Fruit fly (Drosophila melanogaster): ENCODE results near the gene CG1271.

The CG1271 gene

dm6 chr3L:3090581-3091345 lies 38.4 kb downstream of the CG1271 start (continued):
- TF ChIP-seq Xbp1 (GFP tag; optimal IDR thresholded peaks at IDR 0.05) = peak; percentile 45
- TF ChIP-seq HLH54F (GFP tag; optimal IDR thresholded peaks at IDR 0.05) = peak; percentile 36
- peak; percentile 34 for TF ChIP-seq CG8089 (GFP tag; optimal IDR thresholded peaks at IDR 0.05)
- no peak for TF ChIP-seq Ada2b (GFP tag; IDR thresholded peaks at IDR 0.05)
- no peak for TF ChIP-seq dimm (GFP tag; IDR thresholded peaks at IDR 0.05)
- no peak for TF ChIP-seq Usf (GFP tag; optimal IDR thresholded peaks at IDR 0.05)
- TF ChIP-seq NC2α (GFP tag; optimal IDR thresholded peaks at IDR 0.05) = peak; percentile 8
- peak; percentile 69 for TF ChIP-seq Atf6 (GFP tag; IDR thresholded peaks at IDR 0.05)
- TF ChIP-seq CG12155 (GFP tag; optimal IDR thresholded peaks at IDR 0.05) = peak; percentile 11
- TF ChIP-seq pan (optimal IDR thresholded peaks at IDR 0.05) = no peak
- TF ChIP-seq pan (GFP tag; optimal IDR thresholded peaks at IDR 0.05 in 1 of 2, IDR thresholded peaks at IDR 0.05 in 1 of 2) = peak in 1 of 2 experiments; percentile 42
- TF ChIP-seq Fer2 (tag; optimal IDR thresholded peaks at IDR 0.05) = no peak
- TF ChIP-seq gsb-n (tag; optimal IDR thresholded peaks at IDR 0.05) = peak; percentile 62
- no peak for TF ChIP-seq Dfd (GFP tag; optimal IDR thresholded peaks at IDR 0.05)
- peak; percentile 69; the same call in 1 of the 3 replicates for TF ChIP-seq CG2199 (GFP tag; IDR thresholded peaks at IDR 0.05)
- peak; percentile 75 for TF ChIP-seq chm (GFP tag; IDR thresholded peaks at IDR 0.05)
- TF ChIP-seq sisA (GFP tag; IDR thresholded peaks at IDR 0.05) = peak; percentile 24; the same call in 1 of the 2 replicates
- TF ChIP-seq nau (GFP tag; optimal IDR thresholded peaks at IDR 0.05) = no peak
- TF ChIP-seq dan (GFP tag; IDR thresholded peaks at IDR 0.05) = no peak
- TF ChIP-seq grau (tag; optimal IDR thresholded peaks at IDR 0.05) = peak; percentile 55
- no peak for TF ChIP-seq CG15073 (GFP tag; optimal IDR thresholded peaks at IDR 0.05)
- TF ChIP-seq CG15011 (GFP tag; optimal IDR thresholded peaks at IDR 0.05) = peak; percentile 22
- 0 out of 3 replicates have a peak, but pooled peaks have one; percentile 57 for TF ChIP-seq sr (GFP tag; IDR thresholded peaks at IDR 0.05)
- peak; percentile 26 for TF ChIP-seq jumu (GFP tag; optimal IDR thresholded peaks at IDR 0.05)
- TF ChIP-seq CG7987 (GFP tag; optimal IDR thresholded peaks at IDR 0.05) = no peak
- TF ChIP-seq CG11247 (GFP tag; IDR thresholded peaks at IDR 0.05) = peak; percentile 41; the same call in 1 of the 2 replicates
- TF ChIP-seq CG8924 (tag; optimal IDR thresholded peaks at IDR 0.05) = peak; percentile 70
- no peak for TF ChIP-seq Optix (GFP tag; IDR thresholded peaks at IDR 0.05)
- no peak for TF ChIP-seq C15 (GFP tag; IDR thresholded peaks at IDR 0.05)
- TF ChIP-seq hb (GFP tag; IDR thresholded peaks at IDR 0.05; ENCODE audit: partially characterized antibody) = no peak
- no peak for TF ChIP-seq CG7271 (tag; optimal IDR thresholded peaks at IDR 0.05)
- peak; percentile 77 for TF ChIP-seq sob (GFP tag; IDR thresholded peaks at IDR 0.05)
- no peak for TF ChIP-seq Aef1 (GFP tag; IDR thresholded peaks at IDR 0.05)
- TF ChIP-seq zen (tag; optimal IDR thresholded peaks at IDR 0.05) = peak; percentile 48
- TF ChIP-seq E2f1 (GFP tag; IDR thresholded peaks at IDR 0.05) = peak; percentile 40; the same call in 1 of the 2 replicates
- TF ChIP-seq CG30020 (tag; optimal IDR thresholded peaks at IDR 0.05) = no peak
- no peak for TF ChIP-seq CG18619 (GFP tag; optimal IDR thresholded peaks at IDR 0.05)
- peak; percentile 50; the same call in 1 of the 3 replicates for TF ChIP-seq otp (GFP tag; IDR thresholded peaks at IDR 0.05)
- no peak for TF ChIP-seq hkb (optimal IDR thresholded peaks at IDR 0.05)
- TF ChIP-seq hkb (GFP tag; IDR thresholded peaks at IDR 0.05) = peak; percentile 66
- TF ChIP-seq CG4617 (GFP tag; optimal IDR thresholded peaks at IDR 0.05; ENCODE audit: borderline replicate concordance) = no peak
- no peak for TF ChIP-seq stwl (tag; optimal IDR thresholded peaks at IDR 0.05)
- no peak for TF ChIP-seq tup (GFP tag; optimal IDR thresholded peaks at IDR 0.05)
- peak; percentile 52 for TF ChIP-seq Dek (tag; optimal IDR thresholded peaks at IDR 0.05)
- TF ChIP-seq B-H1 (GFP tag; IDR thresholded peaks at IDR 0.05) = no peak
- TF ChIP-seq CG31365 (tag; optimal IDR thresholded peaks at IDR 0.05) = no peak
- no peak for TF ChIP-seq Chrac-16 (GFP tag; optimal IDR thresholded peaks at IDR 0.05)
- TF ChIP-seq ken (GFP tag; IDR thresholded peaks at IDR 0.05) = peak; percentile 59; the same call in 1 of the 3 replicates
- TF ChIP-seq bowl (GFP tag; IDR thresholded peaks at IDR 0.05) = 0 out of 2 replicates have a peak, but pooled peaks have one; percentile 4
- TF ChIP-seq HHEX (GFP tag; optimal IDR thresholded peaks at IDR 0.05) = no peak
